Worm (Caenorhabditis elegans) whole organism, young adult: ENCODE results near the gene dyf-2.
A peak's percentile ranks its signal among the peaks of the same experiment; 100 is the strongest.

Experiments used
- C06A6.2 ChIP-seq: fragments of 200-800 bp; sonication (Bioruptor generic); conservative IDR thresholded peaks from 2 replicates; pipeline ENCODE4 v1.3.6; 2022; ENCODE audit warnings: missing genetic modification characterization, missing compliant biosample characterization
- F22D6.2 ChIP-seq: sonication (generic microtip); optimal IDR thresholded peaks from 2 replicates; lab custom pipeline; 2016; ENCODE audit warnings: mild to moderate bottlenecking, missing genetic modification characterization, missing compliant biosample characterization
- F37B4.10 ChIP-seq: fragments of 200-800 bp; sonication (Bioruptor generic); IDR thresholded peaks from 2 replicates; pipeline ENCODE4 v1.3.6; 2022; ENCODE audit warnings: missing genetic modification characterization, missing compliant biosample characterization
- F39B2.1 ChIP-seq: fragments of 200-800 bp; sonication (Bioruptor generic); IDR thresholded peaks from 2 replicates; pipeline ENCODE4 v1.3.6; 2022; ENCODE audit warnings: missing genetic modification reagents, missing genetic modification characterization, missing compliant biosample characterization
- F55B11.4 ChIP-seq: sonication (generic microtip); optimal IDR thresholded peaks from 2 replicates; lab custom pipeline; 2016; ENCODE audit warnings: missing compliant biosample characterization, missing genetic modification characterization, borderline replicate concordance; ENCODE audit not compliant: insufficient read depth
- F57A8.1 ChIP-seq: fragments of 200-800 bp; sonication (Bioruptor generic); optimal IDR thresholded peaks from 2 replicates; lab custom pipeline; 2018; ENCODE audit warnings: mild to moderate bottlenecking, missing genetic modification characterization, moderate library complexity, missing compliant biosample characterization
- K11D2.4 ChIP-seq: fragments of 200-800 bp; sonication (Bioruptor generic); IDR thresholded peaks from 2 replicates; pipeline ENCODE4 v1.3.6; 2022; ENCODE audit warnings: missing genetic modification reagents, missing genetic modification characterization, missing compliant biosample characterization
- T26A5.8 ChIP-seq: sonication (generic microtip); optimal IDR thresholded peaks from 2 replicates; lab custom pipeline; 2016; ENCODE audit warnings: missing genetic modification characterization, missing compliant biosample characterization
- Y79H2A.3 ChIP-seq: fragments of 200-800 bp; sonication (Bioruptor generic); conservative IDR thresholded peaks from 2 replicates; pipeline ENCODE4 v1.3.6; 2022; ENCODE audit warnings: missing genetic modification reagents, missing genetic modification characterization, missing compliant biosample characterization
- ama-1 ChIP-seq, 3 experiments: fragments of 150-350 bp in 1 of 3; sonication (generic microtip) in 2 of 3; optimal IDR thresholded peaks; 2 replicates each; lab custom pipeline; 2014 to 2018; ENCODE audit warnings: missing biosample characterization in 2 of 3, missing genetic modification characterization in 2 of 3, missing genetic modification reagents in 2 of 3
- aptf-2 ChIP-seq: fragments of 200-800 bp; sonication (Bioruptor generic); conservative IDR thresholded peaks from 2 replicates; pipeline ENCODE4 v1.3.6; 2022; ENCODE audit warnings: missing genetic modification reagents, missing genetic modification characterization, missing compliant biosample characterization
- athp-1 ChIP-seq: sonication (generic microtip); optimal IDR thresholded peaks from 2 replicates; lab custom pipeline; 2017; ENCODE audit warnings: mild to moderate bottlenecking, missing genetic modification characterization, missing compliant biosample characterization
- attf-6 ChIP-seq: fragments of 200-800 bp; sonication (Bioruptor generic); IDR thresholded peaks from 2 replicates; pipeline ENCODE4 v1.3.6; 2022; ENCODE audit warnings: missing genetic modification reagents, missing genetic modification characterization, missing compliant biosample characterization
- ccch-3 ChIP-seq: fragments of 200-800 bp; sonication (Bioruptor generic); optimal IDR thresholded peaks from 2 replicates; lab custom pipeline; 2018; ENCODE audit warnings: mild to moderate bottlenecking, missing genetic modification characterization, missing compliant biosample characterization
- ceh-27 ChIP-seq: fragments of 200-800 bp; sonication (Bioruptor generic); optimal IDR thresholded peaks from 2 replicates; lab custom pipeline; 2018; ENCODE audit warnings: mild to moderate bottlenecking, missing genetic modification characterization, moderate library complexity, missing compliant biosample characterization
- ceh-58 ChIP-seq: fragments of 200-800 bp; sonication (Bioruptor generic); IDR thresholded peaks from 2 replicates; pipeline ENCODE4 v1.3.6; 2022; ENCODE audit warnings: missing genetic modification characterization, missing compliant biosample characterization
- dpff-1 ChIP-seq: sonication (generic microtip); optimal IDR thresholded peaks from 2 replicates; lab custom pipeline; 2017; ENCODE audit warnings: mild to moderate bottlenecking, missing genetic modification characterization, missing compliant biosample characterization
- efl-1 ChIP-seq: fragments of 150-350 bp; optimal IDR thresholded peaks from 2 replicates; lab custom pipeline; 2014; ENCODE audit warnings: missing biosample characterization, missing genetic modification reagents, missing genetic modification characterization
- egl-18 ChIP-seq: fragments of 200-800 bp; sonication (Bioruptor generic); IDR thresholded peaks from 2 replicates; pipeline ENCODE4 v1.3.6; 2022; ENCODE audit warnings: missing genetic modification reagents, missing genetic modification characterization, missing compliant biosample characterization
- egrh-3 ChIP-seq: fragments of 200-800 bp; sonication (Bioruptor generic); IDR thresholded peaks from 2 replicates; pipeline ENCODE4 v1.3.6; 2022; ENCODE audit warnings: missing genetic modification reagents, missing genetic modification characterization, missing compliant biosample characterization
- hmg-20 ChIP-seq: fragments of 200-800 bp; sonication (Bioruptor generic); IDR thresholded peaks from 2 replicates; pipeline ENCODE4 v1.3.6; 2022; ENCODE audit warnings: missing genetic modification reagents, missing genetic modification characterization, missing compliant biosample characterization
- hrde-1 ChIP-seq: sonication (generic microtip); optimal IDR thresholded peaks from 2 replicates; lab custom pipeline; 2016; ENCODE audit warnings: missing genetic modification characterization, mild to moderate bottlenecking, missing compliant biosample characterization, moderate library complexity, missing genotype, missing genetic modification reagents, borderline replicate concordance
- let-607 ChIP-seq, 2 experiments: fragments of 200-800 bp in 1 of 2; sonication (Bioruptor generic) in 1 of 2; sonication (generic microtip) in 1 of 2; optimal IDR thresholded peaks; 2 replicates each; lab custom pipeline; 2016 to 2018; ENCODE audit warnings: mild to moderate bottlenecking in 2 of 2, missing compliant biosample characterization in 2 of 2, missing genetic modification characterization in 2 of 2, moderate library complexity in 2 of 2, missing genotype in 1 of 2
- lin-26 ChIP-seq: fragments of 200-800 bp; sonication (Bioruptor generic); IDR thresholded peaks from 2 replicates; pipeline ENCODE4 v1.3.6; 2022; ENCODE audit warnings: missing genetic modification reagents, missing genetic modification characterization, missing compliant biosample characterization
- lin-40 ChIP-seq: sonication (generic microtip); optimal IDR thresholded peaks from 2 replicates; lab custom pipeline; 2016; ENCODE audit warnings: missing genetic modification characterization, mild to moderate bottlenecking, missing compliant biosample characterization, missing genotype, missing genetic modification reagents
- lin-54 ChIP-seq: fragments of 200-800 bp; sonication (Bioruptor generic); optimal IDR thresholded peaks from 2 replicates; lab custom pipeline; 2018; ENCODE audit warnings: mild to moderate bottlenecking, missing genetic modification characterization, missing compliant biosample characterization
- lsl-1 ChIP-seq: fragments of 200-800 bp; sonication (Bioruptor generic); optimal IDR thresholded peaks from 2 replicates; lab custom pipeline; 2018; ENCODE audit warnings: mild to moderate bottlenecking, missing genetic modification characterization, moderate library complexity, missing compliant biosample characterization
- madf-10 ChIP-seq: sonication (generic microtip); optimal IDR thresholded peaks from 2 replicates; lab custom pipeline; 2016; ENCODE audit warnings: mild to moderate bottlenecking, missing genetic modification characterization, missing compliant biosample characterization
- madf-6 ChIP-seq: fragments of 200-800 bp; sonication (Bioruptor generic); IDR thresholded peaks from 2 replicates; pipeline ENCODE4 v1.3.6; 2022; ENCODE audit warnings: missing genetic modification reagents, missing genetic modification characterization, missing compliant biosample characterization
- nhr-27 ChIP-seq: fragments of 200-800 bp; sonication (Bioruptor generic); optimal IDR thresholded peaks from 2 replicates; lab custom pipeline; 2018; ENCODE audit warnings: mild to moderate bottlenecking, missing genetic modification characterization, moderate library complexity, missing compliant biosample characterization
- nhr-90 ChIP-seq: sonication (generic microtip); optimal IDR thresholded peaks from 2 replicates; lab custom pipeline; 2016; ENCODE audit warnings: missing genotype, mild to moderate bottlenecking, missing genetic modification characterization, missing compliant biosample characterization
- rcor-1 ChIP-seq: fragments of 200-800 bp; sonication (Bioruptor generic); IDR thresholded peaks from 2 replicates; pipeline ENCODE4 v1.3.6; 2022; ENCODE audit warnings: missing genetic modification reagents, missing genetic modification characterization, missing compliant biosample characterization
- rec-8 ChIP-seq, 2 experiments: sonication (generic microtip); optimal IDR thresholded peaks; 2 replicates each; lab custom pipeline; 2016; ENCODE audit warnings: mild to moderate bottlenecking in 2 of 2, missing genetic modification characterization in 2 of 2, missing genetic modification reagents in 2 of 2, missing genotype in 2 of 2, missing biosample characterization in 1 of 2, missing compliant biosample characterization in 1 of 2, moderate library complexity in 1 of 2
- rpc-1 ChIP-seq, 2 experiments: fragments of 150-350 bp in 1 of 2; sonication (generic microtip) in 1 of 2; optimal IDR thresholded peaks; 2 replicates each; lab custom pipeline; 2014 to 2018; ENCODE audit warnings: missing biosample characterization in 1 of 2, missing genetic modification characterization in 1 of 2, missing genetic modification reagents in 1 of 2, missing genotype in 1 of 2
- sdz-38 ChIP-seq: sonication (generic microtip); optimal IDR thresholded peaks from 2 replicates; lab custom pipeline; 2016; ENCODE audit warnings: missing genotype, missing genetic modification characterization, missing compliant biosample characterization
- snpc-1.3 ChIP-seq: sonication (generic microtip); optimal IDR thresholded peaks from 2 replicates; lab custom pipeline; 2017; ENCODE audit warnings: missing genetic modification characterization, mild to moderate bottlenecking, missing compliant biosample characterization, antibody characterized with exemption, moderate library complexity, missing genotype, missing genetic modification reagents; ENCODE audit not compliant: insufficient read depth
- somi-1 ChIP-seq: fragments of 200-800 bp; sonication (Bioruptor generic); optimal IDR thresholded peaks from 2 replicates; lab custom pipeline; 2018; ENCODE audit warnings: mild to moderate bottlenecking, missing genetic modification characterization, missing compliant biosample characterization
- sptf-2 ChIP-seq: fragments of 200-800 bp; sonication (Bioruptor generic); optimal IDR thresholded peaks from 2 replicates; lab custom pipeline; 2018; ENCODE audit warnings: mild to moderate bottlenecking, missing genetic modification characterization, missing compliant biosample characterization
- tbp1 ChIP-seq: fragments of 200-800 bp; sonication (Bioruptor generic); optimal IDR thresholded peaks from 2 replicates; lab custom pipeline; 2018; ENCODE audit warnings: mild to moderate bottlenecking, missing genetic modification characterization, missing compliant biosample characterization
- tbx-9 ChIP-seq: sonication (generic microtip); optimal IDR thresholded peaks from 2 replicates; lab custom pipeline; 2016; ENCODE audit warnings: borderline replicate concordance, missing genetic modification characterization, inconsistent platforms, missing compliant biosample characterization
- tlf-1 ChIP-seq: fragments of 200-800 bp; sonication (Bioruptor generic); optimal IDR thresholded peaks from 2 replicates; lab custom pipeline; 2018; ENCODE audit warnings: mild to moderate bottlenecking, missing genetic modification characterization, missing compliant biosample characterization
- unc-130 ChIP-seq: sonication (generic microtip); optimal IDR thresholded peaks from 2 replicates; lab custom pipeline; 2016; ENCODE audit warnings: missing genetic modification reagents, missing genetic modification characterization, missing compliant biosample characterization
- zfh-2 ChIP-seq: fragments of 200-800 bp; sonication (Bioruptor generic); conservative IDR thresholded peaks from 2 replicates; pipeline ENCODE4 v1.3.6; 2022; ENCODE audit warnings: missing genetic modification reagents, missing genetic modification characterization, missing compliant biosample characterization
- ztf-18 ChIP-seq: sonication (generic microtip); optimal IDR thresholded peaks from 2 replicates; lab custom pipeline; 2016; ENCODE audit warnings: missing genotype, mild to moderate bottlenecking, missing genetic modification characterization, missing compliant biosample characterization
- ztf-22 ChIP-seq: fragments of 200-800 bp; sonication (Bioruptor generic); optimal IDR thresholded peaks from 2 replicates; lab custom pipeline; 2018; ENCODE audit warnings: mild to moderate bottlenecking, missing genetic modification characterization, moderate library complexity, missing compliant biosample characterization
- ztf-26 ChIP-seq: sonication (generic microtip); optimal IDR thresholded peaks from 2 replicates; lab custom pipeline; 2017; ENCODE audit warnings: missing genetic modification characterization, missing compliant biosample characterization

The dyf-2 gene

DNA sequence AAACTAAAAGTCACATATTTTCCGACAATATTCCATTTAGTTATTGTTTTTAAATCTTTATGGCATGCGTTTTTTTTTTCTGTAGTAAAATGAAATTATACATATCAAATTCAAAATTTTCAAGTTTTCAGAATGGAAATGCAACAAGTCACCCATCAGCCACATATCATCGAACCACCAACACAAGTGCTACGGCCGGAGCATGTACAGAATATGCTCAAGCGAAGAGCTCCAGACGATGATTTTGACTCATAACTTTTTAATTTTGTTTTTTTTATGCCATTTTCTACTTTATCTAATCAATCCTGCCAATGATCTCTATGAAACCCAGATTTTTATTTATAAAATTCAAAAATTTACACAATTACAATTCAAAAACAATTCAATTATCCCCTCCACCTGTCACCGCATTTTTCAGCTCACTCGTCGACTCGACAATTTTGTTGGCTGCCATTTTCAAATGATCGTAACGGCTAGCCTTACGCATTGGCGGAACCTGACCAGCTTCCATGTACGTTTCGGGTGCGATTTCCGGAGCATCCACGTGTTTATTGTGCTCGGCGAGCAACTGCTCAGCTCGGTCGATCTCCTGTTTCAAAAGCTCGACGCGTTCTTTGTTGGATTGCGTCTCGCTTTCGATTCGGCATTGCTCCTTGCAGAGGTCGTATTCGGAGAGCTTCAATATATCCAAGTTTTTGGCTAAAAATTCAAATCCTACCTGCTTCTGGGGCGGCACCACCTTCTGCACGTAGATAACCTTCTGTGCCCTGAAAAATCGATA, 60.4 kb downstream of the dyf-2 start (continued):
- no peak for TF ChIP-seq let-607 (tag; optimal IDR thresholded peaks at IDR 0.05; lab: Kevin White, UChicago)
- peak; percentile 50 for TF ChIP-seq tlf-1 (GFP tag; lab: Kevin White, UChicago)
- peak; percentile 27 for TF ChIP-seq tbp1 (GFP tag; lab: Kevin White, UChicago)
- no peak for TF ChIP-seq lin-40
- no peak for TF ChIP-seq madf-6
- TF ChIP-seq aptf-2 (GFP tag; lab: Robert Waterston, UW) = no peak
- TF ChIP-seq ama-1 (optimal IDR thresholded peaks at IDR 0.05; lab: Kevin White, UChicago) = no peak
- peak in 1 of 2 experiments; percentile 52 for TF ChIP-seq ama-1 (GFP tag; optimal IDR thresholded peaks at IDR 0.05; lab: Kevin White, UChicago)
- TF ChIP-seq sdz-38 (tag; lab: Kevin White, UChicago) = no peak
- no peak for TF ChIP-seq ccch-3 (GFP tag; lab: Kevin White, UChicago)
- TF ChIP-seq T26A5.8 (tag; lab: Kevin White, UChicago) = peak; percentile 6
- TF ChIP-seq ztf-22 = no peak
- TF ChIP-seq lin-54 (GFP tag; lab: Kevin White, UChicago) = peak; percentile 29
- TF ChIP-seq snpc-1.3 = no peak
- 0 out of 2 replicates have a peak, but pooled peaks have one; percentile 3 for TF ChIP-seq hmg-20 (GFP tag; lab: Robert Waterston, UW)
- TF ChIP-seq rcor-1 (GFP tag; lab: Robert Waterston, UW) = no peak
- TF ChIP-seq ztf-18 = no peak
- TF ChIP-seq nhr-27 (tag; lab: Kevin White, UChicago) = no peak
- TF ChIP-seq unc-130 = no peak
- peak; percentile 28 for TF ChIP-seq hrde-1
- peak; percentile 38; the same call in 1 of the 2 replicates for TF ChIP-seq lin-26 (GFP tag; lab: Robert Waterston, UW)
- no peak for TF ChIP-seq rec-8 (tag; optimal IDR thresholded peaks at IDR 0.05; lab: Kevin White, UChicago)
- no peak for TF ChIP-seq attf-6 (GFP tag; lab: Robert Waterston, UW)
- TF ChIP-seq ceh-58 = no peak
- TF ChIP-seq dpff-1 (tag; lab: Kevin White, UChicago) = no peak
- no peak for TF ChIP-seq F55B11.4 (tag; lab: Kevin White, UChicago)
- TF ChIP-seq F57A8.1 = no peak
- TF ChIP-seq C06A6.2 = no peak
- no peak for TF ChIP-seq rpc-1 (optimal IDR thresholded peaks at IDR 0.05; lab: Kevin White, UChicago)
- no peak for TF ChIP-seq rpc-1 (tag; optimal IDR thresholded peaks at IDR 0.05; lab: Kevin White, UChicago)
- peak; percentile 60 for TF ChIP-seq nhr-90 (tag; lab: Kevin White, UChicago)
- TF ChIP-seq somi-1 (GFP tag; lab: Kevin White, UChicago) = no peak
- TF ChIP-seq zfh-2 (GFP tag; lab: Robert Waterston, UW) = peak; percentile 79
- TF ChIP-seq lsl-1 (GFP tag; lab: Kevin White, UChicago) = no peak
- 0 out of 2 replicates have a peak, but pooled peaks have one; percentile 12 for TF ChIP-seq egrh-3
- TF ChIP-seq F39B2.1 (GFP tag; lab: Robert Waterston, UW) = no peak
- TF ChIP-seq athp-1 = no peak
- TF ChIP-seq Y79H2A.3 (GFP tag; lab: Robert Waterston, UW) = no peak
- TF ChIP-seq F37B4.10 (GFP tag; lab: Robert Waterston, UW) = no peak
- no peak for TF ChIP-seq sptf-2
- no peak for TF ChIP-seq ztf-26 (tag; lab: Kevin White, UChicago)
- no peak for TF ChIP-seq efl-1 (GFP tag; lab: Kevin White, UChicago)
- peak; percentile 72 for TF ChIP-seq madf-10 (tag; lab: Kevin White, UChicago)
- no peak for TF ChIP-seq F22D6.2 (tag; lab: Kevin White, UChicago)
- no peak for TF ChIP-seq egl-18
- no peak for TF ChIP-seq ceh-27 (GFP tag; lab: Kevin White, UChicago)
- no peak for TF ChIP-seq K11D2.4 (GFP tag; lab: Robert Waterston, UW)
- TF ChIP-seq tbx-9 (tag; lab: Kevin White, UChicago) = no peak
